Fruit fly (Drosophila melanogaster): ENCODE measurements around the gene tna.

Gene tna

DNA sequence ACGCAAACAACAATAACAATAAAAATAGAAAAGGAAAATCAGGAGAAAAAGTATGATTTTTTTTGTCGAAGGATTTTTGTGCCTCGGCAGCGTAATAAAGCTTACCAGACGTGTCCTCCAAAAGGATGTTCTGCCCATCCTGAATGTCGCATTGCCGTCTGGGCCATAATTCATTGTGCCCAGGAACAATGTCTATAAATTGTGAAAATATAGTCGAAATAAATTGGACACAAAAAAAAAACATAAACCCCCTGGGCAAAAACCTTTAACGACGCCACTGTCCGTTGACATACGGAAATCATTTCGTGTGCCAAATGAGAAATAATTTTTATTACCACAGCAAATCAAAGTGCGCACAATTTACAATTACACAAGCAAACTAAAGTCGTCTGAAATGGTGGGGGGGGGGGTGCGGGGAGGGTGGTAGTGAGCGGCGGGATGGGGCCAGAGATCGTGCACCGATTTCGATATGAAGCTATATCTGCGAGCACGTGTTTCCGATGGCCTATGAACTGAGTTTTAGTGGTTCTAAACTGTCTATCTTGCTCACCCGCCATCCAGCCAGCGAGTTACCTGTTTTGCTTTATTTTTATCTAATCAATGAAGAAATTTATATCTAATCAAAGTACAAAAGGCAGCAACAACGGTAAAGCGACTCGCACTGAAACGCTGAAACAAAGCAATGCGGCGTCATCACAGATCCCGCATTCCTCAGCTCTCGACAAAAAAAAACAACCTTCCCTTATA lies 31.5 kb downstream of the tna start (continued):
- TF ChIP-seq her (GFP tag; optimal IDR thresholded peaks at IDR 0.05) (peak; percentile 65), CG12744 (GFP tag; optimal IDR thresholded peaks at IDR 0.05) (no peak), CG8944 (GFP tag; optimal IDR thresholded peaks at IDR 0.05) (no peak), ERR (GFP tag; optimal IDR thresholded peaks at IDR 0.05) (peak; percentile 2), tgo (GFP tag; IDR thresholded peaks at IDR 0.05) (no peak; the same call in 2 of the 3 replicates), usp (GFP tag; optimal IDR thresholded peaks at IDR 0.05) (no peak), CG15514 (GFP tag; optimal IDR thresholded peaks at IDR 0.05) (peak; percentile 57), CG2678 (tag; optimal IDR thresholded peaks at IDR 0.05) (peak; percentile 61), CG8290 (GFP tag; optimal IDR thresholded peaks at IDR 0.05) (no peak), CG8290 (tag; optimal IDR thresholded peaks at IDR 0.05) (no peak), run (tag; optimal IDR thresholded peaks at IDR 0.05) (no peak), fd64A (GFP tag; optimal IDR thresholded peaks at IDR 0.05) (no peak), chm (GFP tag; IDR thresholded peaks at IDR 0.05) (no peak), CG1529 (GFP tag; optimal IDR thresholded peaks at IDR 0.05) (no peak), Drgx (GFP tag; IDR thresholded peaks at IDR 0.05) (no peak), crp (GFP tag; optimal IDR thresholded peaks at IDR 0.05) (no peak), Gug (GFP tag; IDR thresholded peaks at IDR 0.05) (peak; percentile 37; the same call in 1 of the 4 replicates), CG1792 (GFP tag; optimal IDR thresholded peaks at IDR 0.05) (peak; percentile 30), CG7786 (GFP tag; optimal IDR thresholded peaks at IDR 0.05) (peak; percentile 46), jing (GFP tag; optimal IDR thresholded peaks at IDR 0.05) (no peak), Dfd (GFP tag; optimal IDR thresholded peaks at IDR 0.05) (no peak), Adf1 (GFP tag; IDR thresholded peaks at IDR 0.05) (no peak; the same call in 1 of the 2 replicates), CG4854 (GFP tag; optimal IDR thresholded peaks at IDR 0.05) (no peak), CG12299 (tag; optimal IDR thresholded peaks at IDR 0.05) (no peak)

DNA sequence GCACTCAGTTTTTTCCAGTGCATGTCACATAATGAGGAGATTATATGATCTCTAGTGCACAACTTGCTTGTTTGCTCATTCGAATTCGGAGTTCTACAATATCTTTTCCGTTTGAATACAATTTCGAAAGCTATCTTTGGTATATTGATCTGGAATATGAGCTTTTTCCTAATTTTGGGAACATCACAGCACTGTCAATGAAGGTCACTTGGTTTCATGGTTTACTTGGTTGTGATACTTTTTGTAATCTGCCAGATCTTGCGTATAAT lies 32.0 kb downstream of the tna start:
- TF ChIP-seq Dip3 (GFP tag; optimal IDR thresholded peaks at IDR 0.05), result no peak
- TF ChIP-seq Pdp1 (GFP tag; optimal IDR thresholded peaks at IDR 0.05), result peak in 1 of 2 experiments; percentile 72
- TF ChIP-seq zf30C (GFP tag; optimal IDR thresholded peaks at IDR 0.05), result peak; percentile 50

DNA sequence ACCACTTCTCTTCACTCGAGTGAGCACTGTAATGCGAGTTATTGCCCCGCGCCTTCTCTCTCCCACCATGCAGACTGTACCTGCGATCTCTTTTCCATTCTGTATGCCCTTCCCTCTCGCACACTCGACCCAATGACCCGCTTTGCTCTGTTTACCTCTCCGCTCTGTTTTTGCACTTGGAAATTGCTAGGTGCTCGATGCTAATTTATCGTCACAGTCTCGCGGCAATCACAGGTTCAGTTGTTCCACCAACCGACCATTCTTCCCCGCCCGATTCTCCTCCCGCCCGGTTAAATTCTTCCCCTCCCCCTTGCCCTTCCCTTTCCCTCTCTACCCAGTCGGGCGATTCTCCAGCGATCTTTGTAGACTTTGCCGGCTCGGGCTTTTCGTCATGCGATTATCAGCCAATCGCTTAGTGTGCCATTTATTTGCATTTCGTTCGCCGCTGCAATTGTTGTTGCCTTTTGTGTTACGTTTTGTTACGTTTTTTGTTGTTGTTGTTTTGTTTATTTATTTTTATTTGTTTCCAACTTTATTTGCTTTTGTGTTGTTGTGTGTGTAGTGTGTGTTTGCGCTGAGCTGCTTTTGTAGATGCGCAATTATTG lies 32.6 kb downstream of the tna start:
- peak; percentile 36 for TF ChIP-seq lbe (GFP tag; optimal IDR thresholded peaks at IDR 0.05)
- no peak for TF ChIP-seq CG6254 (GFP tag; optimal IDR thresholded peaks at IDR 0.05)
- TF ChIP-seq CG12299 (tag; optimal IDR thresholded peaks at IDR 0.05), result no peak
- TF ChIP-seq Dfd (GFP tag; optimal IDR thresholded peaks at IDR 0.05), result no peak
- peak; percentile 34 for TF ChIP-seq CG10543 (GFP tag; optimal IDR thresholded peaks at IDR 0.05)
- TF ChIP-seq Drgx (GFP tag; IDR thresholded peaks at IDR 0.05), result peak; percentile 77
- TF ChIP-seq seq (GFP tag; IDR thresholded peaks at IDR 0.05), result 0 out of 2 replicates have a peak, but pooled peaks have one; percentile 32
- peak in 1 of 2 experiments; percentile 69 for TF ChIP-seq bsh (GFP tag; optimal IDR thresholded peaks at IDR 0.05)
- TF ChIP-seq lab (GFP tag; optimal IDR thresholded peaks at IDR 0.05), result peak; percentile 11
- peak; percentile 65 for TF ChIP-seq nom (GFP tag; optimal IDR thresholded peaks at IDR 0.05)
- no peak for TF ChIP-seq Atf6 (GFP tag; IDR thresholded peaks at IDR 0.05)
- no peak for TF ChIP-seq otp (GFP tag; IDR thresholded peaks at IDR 0.05)
- TF ChIP-seq Ssrp (tag; optimal IDR thresholded peaks at IDR 0.05), result peak; percentile 13
- no peak for TF ChIP-seq CG7357 (GFP tag; IDR thresholded peaks at IDR 0.05)
- peak in 1 of 2 experiments; percentile 32 for TF ChIP-seq Hr78 (GFP tag; optimal IDR thresholded peaks at IDR 0.05)
- peak; percentile 28 for TF ChIP-seq CG13296 (GFP tag; optimal IDR thresholded peaks at IDR 0.05)
- TF ChIP-seq Fer1 (GFP tag; optimal IDR thresholded peaks at IDR 0.05), result peak; percentile 40
- peak; percentile 8 for TF ChIP-seq CG18599 (GFP tag; optimal IDR thresholded peaks at IDR 0.05)
- TF ChIP-seq CG9932 (GFP tag; IDR thresholded peaks at IDR 0.05), result peak; percentile 33; the same call in 1 of the 2 replicates
- 0 out of 2 replicates have a peak, but pooled peaks have one; percentile 16 for TF ChIP-seq CkIIα-i1 (GFP tag; IDR thresholded peaks at IDR 0.05)
- peak; percentile 88 for TF ChIP-seq crol (GFP tag; IDR thresholded peaks at IDR 0.05)
- peak; percentile 3 for TF ChIP-seq caup (GFP tag; optimal IDR thresholded peaks at IDR 0.05; ENCODE audit: severe bottlenecking)
- TF ChIP-seq bbx (GFP tag; IDR thresholded peaks at IDR 0.05; ENCODE audit: partially characterized antibody), result no peak

Measured in whole organism, embryonic.